Worm (Caenorhabditis elegans): ENCODE measurements around the gene ZK938.11.

ZK938.11 gene

ce11 chrII:9833855-9834254 lies 6.4 kb downstream of the ZK938.11 start, which contains the start of gene ZK938.3:
TSS of gene ZK938.3 (minus strand) at chrII:9833955.
- TF ChIP-seq tbx-37 (GFP tag; conservative IDR thresholded peaks at IDR 0.05): no peak
- TF ChIP-seq B0310.2 (tag; optimal IDR thresholded peaks at IDR 0.05): no peak
- no peak for TF ChIP-seq tra-4 (tag; optimal IDR thresholded peaks at IDR 0.05)
- TF ChIP-seq flt-1 (GFP tag; IDR thresholded peaks at IDR 0.05): no peak
- no peak for TF ChIP-seq hmbx-1 (tag; optimal IDR thresholded peaks at IDR 0.05)
- TF ChIP-seq F13C5.2 (tag; optimal IDR thresholded peaks at IDR 0.05): no peak
- TF ChIP-seq scrt-1 (GFP tag; IDR thresholded peaks at IDR 0.05): no peak
- no peak for TF ChIP-seq ceh-36 (tag; optimal IDR thresholded peaks at IDR 0.05)
- no peak for TF ChIP-seq tbx-11 (GFP tag; IDR thresholded peaks at IDR 0.05)

ce11 chrII:9831033-9831432 lies 9.2 kb downstream of the ZK938.11 start, which contains the start of gene ZK938.12:
TSS of gene ZK938.12 (plus strand) at chrII:9831333.
- TF ChIP-seq hnd-1 (tag; optimal IDR thresholded peaks at IDR 0.05) (no peak), scrt-1 (GFP tag; IDR thresholded peaks at IDR 0.05) (no peak), B0310.2 (tag; optimal IDR thresholded peaks at IDR 0.05) (no peak), ceh-13 (GFP tag; optimal IDR thresholded peaks at IDR 0.05) (no peak), tra-4 (tag; optimal IDR thresholded peaks at IDR 0.05) (no peak), aly-1 (tag; optimal IDR thresholded peaks at IDR 0.05) (no peak), F13C5.2 (tag; optimal IDR thresholded peaks at IDR 0.05) (no peak), flt-1 (GFP tag; IDR thresholded peaks at IDR 0.05) (no peak), ets-7 (tag; optimal IDR thresholded peaks at IDR 0.05) (no peak), tbx-37 (GFP tag; conservative IDR thresholded peaks at IDR 0.05) (no peak), ceh-36 (tag; optimal IDR thresholded peaks at IDR 0.05) (no peak), ama-1 (optimal IDR thresholded peaks at IDR 0.05) (no peak), tbx-11 (GFP tag; IDR thresholded peaks at IDR 0.05) (no peak), hmg-4 (GFP tag; optimal IDR thresholded peaks at IDR 0.05) (no peak)

ce11 chrII:9829108-9829507 lies 11.1 kb downstream of the ZK938.11 start, which contains the start of gene ZK938.1:
TSS of gene ZK938.1 (plus strand) at chrII:9829408.
- TF ChIP-seq sea-1 (GFP tag; conservative IDR thresholded peaks at IDR 0.05) (no peak), pes-1 (GFP tag; IDR thresholded peaks at IDR 0.05) (no peak), F13C5.2 (tag; optimal IDR thresholded peaks at IDR 0.05) (no peak), tbx-37 (GFP tag; conservative IDR thresholded peaks at IDR 0.05) (no peak), tbx-11 (GFP tag; IDR thresholded peaks at IDR 0.05) (no peak), aly-1 (tag; optimal IDR thresholded peaks at IDR 0.05) (no peak), ceh-13 (GFP tag; optimal IDR thresholded peaks at IDR 0.05) (no peak), hnd-1 (tag; optimal IDR thresholded peaks at IDR 0.05) (no peak), ets-7 (tag; optimal IDR thresholded peaks at IDR 0.05) (no peak), flt-1 (GFP tag; IDR thresholded peaks at IDR 0.05) (no peak), ama-1 (optimal IDR thresholded peaks at IDR 0.05) (no peak), B0310.2 (tag; optimal IDR thresholded peaks at IDR 0.05) (no peak), hmbx-1 (tag; optimal IDR thresholded peaks at IDR 0.05) (no peak), scrt-1 (GFP tag; IDR thresholded peaks at IDR 0.05) (no peak), ceh-36 (tag; optimal IDR thresholded peaks at IDR 0.05) (no peak), hmg-4 (GFP tag; optimal IDR thresholded peaks at IDR 0.05) (no peak), tra-4 (tag; optimal IDR thresholded peaks at IDR 0.05) (no peak)

ce11 chrII:9828502-9828901 lies 11.7 kb downstream of the ZK938.11 start:
- no peak for TF ChIP-seq flt-1 (GFP tag; IDR thresholded peaks at IDR 0.05)
- no peak for TF ChIP-seq ceh-13 (GFP tag; optimal IDR thresholded peaks at IDR 0.05)
- no peak for TF ChIP-seq pes-1 (GFP tag; IDR thresholded peaks at IDR 0.05)
- TF ChIP-seq F13C5.2 (tag; optimal IDR thresholded peaks at IDR 0.05): no peak
- TF ChIP-seq scrt-1 (GFP tag; IDR thresholded peaks at IDR 0.05): no peak
- no peak for TF ChIP-seq ama-1 (optimal IDR thresholded peaks at IDR 0.05)

- TF ChIP-seq tra-4 (tag; optimal IDR thresholded peaks at IDR 0.05) (no peak), tbx-37 (GFP tag; conservative IDR thresholded peaks at IDR 0.05) (no peak), B0310.2 (tag; optimal IDR thresholded peaks at IDR 0.05) (no peak), ceh-36 (tag; optimal IDR thresholded peaks at IDR 0.05) (no peak)
These were observed 12.4 kb downstream of the ZK938.11 start, which contains the start of gene eyg-1 for ce11 chrII:9827852-9828251. TSS of gene eyg-1 (minus strand) at chrII:9827952.

ce11 chrII:9826946-9827345 lies 13.3 kb downstream of the ZK938.11 start:
- TF ChIP-seq ets-7 (tag; optimal IDR thresholded peaks at IDR 0.05): no peak
- TF ChIP-seq ceh-13 (GFP tag; optimal IDR thresholded peaks at IDR 0.05): no peak
- no peak for TF ChIP-seq ama-1 (optimal IDR thresholded peaks at IDR 0.05)
- TF ChIP-seq sea-1 (GFP tag; conservative IDR thresholded peaks at IDR 0.05): no peak
- no peak for TF ChIP-seq hmbx-1 (tag; optimal IDR thresholded peaks at IDR 0.05)
- TF ChIP-seq tbx-11 (GFP tag; IDR thresholded peaks at IDR 0.05): no peak
- TF ChIP-seq B0310.2 (tag; optimal IDR thresholded peaks at IDR 0.05): no peak
- TF ChIP-seq tra-4 (tag; optimal IDR thresholded peaks at IDR 0.05): no peak
- no peak for TF ChIP-seq hmg-4 (GFP tag; optimal IDR thresholded peaks at IDR 0.05)
- TF ChIP-seq scrt-1 (GFP tag; IDR thresholded peaks at IDR 0.05): no peak
- no peak for TF ChIP-seq aly-1 (tag; optimal IDR thresholded peaks at IDR 0.05)

- no peak for TF ChIP-seq hnd-1 (tag; optimal IDR thresholded peaks at IDR 0.05)
- TF ChIP-seq hmbx-1 (tag; optimal IDR thresholded peaks at IDR 0.05): no peak
- TF ChIP-seq ama-1 (optimal IDR thresholded peaks at IDR 0.05): no peak
These were observed 32.7 kb downstream of the ZK938.11 start, which contains the start of gene cyp-13A8 for ce11 chrII:9807519-9807972. TSS of gene cyp-13A8 (minus strand) at chrII:9807569.

- TF ChIP-seq ets-7 (tag; optimal IDR thresholded peaks at IDR 0.05) (no peak), F13C5.2 (tag; optimal IDR thresholded peaks at IDR 0.05) (no peak), ama-1 (optimal IDR thresholded peaks at IDR 0.05) (no peak), pes-1 (GFP tag; IDR thresholded peaks at IDR 0.05) (no peak), flt-1 (GFP tag; IDR thresholded peaks at IDR 0.05) (no peak), ceh-13 (GFP tag; optimal IDR thresholded peaks at IDR 0.05) (no peak), hmg-4 (GFP tag; optimal IDR thresholded peaks at IDR 0.05) (no peak), aly-1 (tag; optimal IDR thresholded peaks at IDR 0.05) (no peak), hnd-1 (tag; optimal IDR thresholded peaks at IDR 0.05) (no peak), tra-4 (tag; optimal IDR thresholded peaks at IDR 0.05) (no peak), scrt-1 (GFP tag; IDR thresholded peaks at IDR 0.05) (no peak), tbx-11 (GFP tag; IDR thresholded peaks at IDR 0.05) (no peak), ceh-36 (tag; optimal IDR thresholded peaks at IDR 0.05) (no peak), B0310.2 (tag; optimal IDR thresholded peaks at IDR 0.05) (no peak), hmbx-1 (tag; optimal IDR thresholded peaks at IDR 0.05) (no peak), sea-1 (GFP tag; conservative IDR thresholded peaks at IDR 0.05) (no peak)
These were observed 36.9 kb downstream of the ZK938.11 start, which contains the start of gene cyp-13A7 for ce11 chrII:9803320-9803719. TSS of gene cyp-13A7 (plus strand) at chrII:9803620.

Measured in whole organism, early embryonic.